Worm (Caenorhabditis elegans): ENCODE results near the gene fbxb-57.

- TF ChIP-seq him-1 (tag; optimal IDR thresholded peaks at IDR 0.05) (no peak), dao-5 (tag; optimal IDR thresholded peaks at IDR 0.05) (no peak)
Observed at ce11 chrV:19303589-19304174, 15.1 kb downstream of the fbxb-57 start, which contains the start of the genes fbxb-63 and fbxb-61.

Data from whole organism, L4/young adult.